Fruit fly (Drosophila melanogaster): ENCODE data around the gene CG43815.

CG43815 gene

DNA sequence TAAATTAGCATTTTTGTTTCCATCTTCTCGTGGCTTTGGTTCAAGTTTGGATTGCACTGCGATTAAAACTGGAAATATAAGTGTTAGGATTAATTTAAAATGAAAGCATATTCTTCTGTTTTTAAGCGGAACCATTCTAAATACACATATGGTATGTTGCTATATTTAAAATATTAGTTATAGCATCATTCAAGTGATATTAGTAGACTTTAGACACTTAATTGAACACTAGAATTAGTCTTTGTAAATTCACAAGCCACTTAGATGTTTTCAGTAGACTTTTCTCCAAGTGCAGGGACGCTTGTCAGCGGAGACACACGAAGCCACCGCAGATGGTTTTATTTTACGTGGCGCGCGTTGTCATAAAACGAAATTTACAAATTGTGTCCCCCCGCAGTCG is 6.1 kb upstream of the CG43815 start:
- TF ChIP-seq psq (optimal IDR thresholded peaks at IDR 0.05) (no peak), h (optimal IDR thresholded peaks at IDR 0.05) (no peak), ttk (optimal IDR thresholded peaks at IDR 0.05) (no peak), Sin3A (optimal IDR thresholded peaks at IDR 0.05) (no peak), Myc (optimal IDR thresholded peaks at IDR 0.05) (no peak), insv (optimal IDR thresholded peaks at IDR 0.05) (no peak)

DNA sequence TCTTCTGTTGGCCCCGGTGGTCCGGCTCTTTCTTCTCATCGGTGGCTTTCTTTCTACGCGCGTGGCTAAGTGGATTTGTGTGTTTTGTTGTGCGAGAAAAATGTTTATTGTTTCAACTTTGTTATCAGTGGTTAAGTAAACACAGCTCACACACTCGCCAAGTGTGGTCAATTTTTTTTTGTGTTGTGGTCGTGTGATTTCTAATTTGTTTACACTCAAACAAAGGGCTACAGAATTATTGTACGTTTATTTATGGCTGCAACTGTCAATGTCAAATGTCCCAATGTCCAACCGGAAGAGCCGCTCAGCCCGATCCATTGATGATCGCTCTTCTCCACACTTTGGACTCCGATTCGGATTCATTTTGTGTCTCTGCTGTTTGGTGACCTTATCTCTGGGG is 5.4 kb upstream of the CG43815 start:
- TF ChIP-seq insv (optimal IDR thresholded peaks at IDR 0.05), result no peak
- TF ChIP-seq psq (optimal IDR thresholded peaks at IDR 0.05), result no peak
- no peak for TF ChIP-seq Sin3A (optimal IDR thresholded peaks at IDR 0.05)
- no peak for TF ChIP-seq ttk (optimal IDR thresholded peaks at IDR 0.05)
- TF ChIP-seq h (optimal IDR thresholded peaks at IDR 0.05), result no peak

DNA sequence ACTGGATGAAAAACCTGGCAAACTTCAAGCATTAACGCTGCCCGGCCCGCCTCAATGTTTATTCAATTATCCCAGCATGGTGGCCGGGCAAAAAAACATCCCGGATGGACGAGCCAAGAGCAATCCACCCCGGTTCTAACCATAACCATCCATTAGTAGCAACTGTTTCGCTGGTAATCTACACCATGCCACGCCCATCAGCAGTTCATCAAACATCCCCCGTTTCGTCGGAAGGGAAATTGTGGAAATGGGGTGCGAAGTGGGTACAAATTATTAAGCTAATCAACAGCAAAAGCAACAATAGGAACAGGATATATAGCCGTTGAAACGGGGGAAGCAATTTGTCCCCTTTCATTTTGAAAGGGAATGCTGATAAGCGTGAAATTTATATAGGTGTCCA is 4.6 kb upstream of the CG43815 start:
- no peak for TF ChIP-seq Sin3A (optimal IDR thresholded peaks at IDR 0.05)
- TF ChIP-seq psq (optimal IDR thresholded peaks at IDR 0.05), result no peak
- TF ChIP-seq insv (optimal IDR thresholded peaks at IDR 0.05), result no peak
- TF ChIP-seq h (optimal IDR thresholded peaks at IDR 0.05), result no peak

DNA sequence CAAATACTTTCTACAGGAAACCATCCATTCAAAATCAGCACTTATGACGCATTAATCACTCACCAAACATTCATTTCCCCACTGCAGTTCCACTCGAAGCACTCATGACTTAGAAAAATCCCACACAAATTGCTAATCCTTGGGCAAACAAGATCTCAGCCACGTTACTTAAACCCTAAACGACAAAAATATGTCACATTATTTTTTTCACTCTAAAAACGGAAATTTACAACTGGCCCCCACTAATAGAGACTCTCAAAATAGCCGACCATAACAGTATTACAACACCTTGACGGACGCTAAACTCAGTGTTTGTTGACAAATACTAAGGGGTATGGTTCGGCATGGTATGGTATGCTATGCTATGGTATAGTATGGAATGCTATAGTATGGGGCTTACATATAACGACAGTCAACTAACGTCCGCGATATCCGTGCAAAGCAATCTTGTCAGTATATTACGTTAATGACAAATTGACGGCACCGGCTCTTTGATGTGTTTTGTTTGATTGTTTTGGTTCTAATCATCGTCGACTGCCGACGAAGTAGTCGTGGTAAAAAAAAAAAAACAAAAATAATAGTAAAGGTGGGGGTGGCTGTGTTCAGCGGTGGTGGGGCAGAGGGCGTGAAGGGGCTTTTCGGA is 3.4 kb upstream of the CG43815 start:
- TF ChIP-seq Myc (optimal IDR thresholded peaks at IDR 0.05), result no peak
- no peak for TF ChIP-seq insv (optimal IDR thresholded peaks at IDR 0.05)

DNA sequence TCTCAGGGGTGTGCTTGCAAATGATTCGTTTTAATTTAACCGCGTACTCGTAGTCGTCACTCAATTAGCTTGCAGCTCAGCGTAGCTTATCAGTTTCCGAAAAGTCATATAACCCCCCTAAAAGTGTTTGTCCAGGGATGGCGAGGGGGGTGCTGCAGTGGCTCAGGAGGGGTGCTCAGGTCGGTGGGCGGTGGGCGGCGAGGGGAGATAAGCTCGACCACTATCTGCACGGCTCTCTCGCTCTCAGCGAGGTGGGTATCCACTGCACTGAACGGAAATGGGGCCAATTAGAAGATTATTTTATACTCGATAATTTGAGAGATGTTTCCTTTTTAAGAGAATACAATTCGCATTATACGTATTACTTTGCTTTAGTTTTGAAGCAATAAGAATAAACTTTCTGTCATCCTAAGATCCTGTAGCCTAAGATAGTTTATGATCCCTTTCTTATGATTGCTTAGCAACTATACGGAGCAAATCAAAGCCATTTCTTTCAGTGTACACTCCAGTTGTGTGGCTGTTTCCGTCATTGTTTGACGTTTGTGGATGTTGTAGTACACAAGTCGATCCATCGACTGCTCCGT is 2.7 kb upstream of the CG43815 start:
- TF ChIP-seq psq (optimal IDR thresholded peaks at IDR 0.05), result no peak
- TF ChIP-seq ttk (optimal IDR thresholded peaks at IDR 0.05), result no peak
- TF ChIP-seq Sin3A (optimal IDR thresholded peaks at IDR 0.05), result no peak
- TF ChIP-seq Myc (optimal IDR thresholded peaks at IDR 0.05), result no peak
- TF ChIP-seq insv (optimal IDR thresholded peaks at IDR 0.05), result no peak
- TF ChIP-seq h (optimal IDR thresholded peaks at IDR 0.05), result no peak

DNA sequence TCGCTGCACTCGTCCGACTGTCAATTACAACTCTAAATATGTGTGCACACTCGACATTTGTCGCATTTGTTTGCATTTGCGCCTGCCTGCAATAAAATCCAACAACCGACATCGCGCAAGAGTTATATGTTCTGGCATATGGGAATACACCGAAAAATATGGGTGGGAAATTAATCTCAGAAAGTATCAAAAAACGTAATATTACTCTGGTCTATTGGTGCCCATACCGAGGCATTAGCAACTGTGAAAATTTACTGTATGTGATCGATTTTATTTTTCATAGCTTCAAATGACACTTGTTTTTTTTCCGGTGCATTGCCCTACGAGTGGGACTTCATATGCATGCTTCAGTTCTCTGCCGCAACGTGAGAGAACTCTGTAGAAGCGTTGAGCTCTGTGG is 2.1 kb upstream of the CG43815 start:
- TF ChIP-seq psq (optimal IDR thresholded peaks at IDR 0.05) (no peak), Myc (optimal IDR thresholded peaks at IDR 0.05) (no peak), h (optimal IDR thresholded peaks at IDR 0.05) (no peak), insv (optimal IDR thresholded peaks at IDR 0.05) (no peak), Sin3A (optimal IDR thresholded peaks at IDR 0.05) (no peak), ttk (optimal IDR thresholded peaks at IDR 0.05) (no peak)

DNA sequence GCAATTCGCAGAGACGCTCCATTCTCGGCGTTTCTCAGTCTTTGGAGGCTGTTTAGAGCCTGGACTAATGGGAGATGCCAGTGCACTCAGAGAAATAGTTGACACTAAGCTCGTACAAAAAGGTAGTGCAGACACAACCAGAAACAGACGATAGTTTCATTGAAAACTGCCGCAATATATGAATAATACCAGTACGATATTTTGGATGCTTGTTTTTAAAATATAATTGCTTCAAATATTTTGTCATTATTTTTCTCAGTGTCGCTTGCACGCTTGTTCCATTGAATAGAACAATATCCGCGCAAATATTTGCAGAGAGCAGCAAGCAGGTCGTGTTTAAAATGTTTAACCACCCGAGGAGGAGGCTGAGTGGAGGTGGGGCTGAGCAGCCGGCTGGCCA is 510 bp downstream of the CG43815 start:
- no peak for TF ChIP-seq Sin3A (optimal IDR thresholded peaks at IDR 0.05)
- TF ChIP-seq ttk (optimal IDR thresholded peaks at IDR 0.05), result no peak
- no peak for TF ChIP-seq h (optimal IDR thresholded peaks at IDR 0.05)
- TF ChIP-seq psq (optimal IDR thresholded peaks at IDR 0.05), result no peak
- no peak for TF ChIP-seq insv (optimal IDR thresholded peaks at IDR 0.05)
- no peak for TF ChIP-seq Myc (optimal IDR thresholded peaks at IDR 0.05)

DNA sequence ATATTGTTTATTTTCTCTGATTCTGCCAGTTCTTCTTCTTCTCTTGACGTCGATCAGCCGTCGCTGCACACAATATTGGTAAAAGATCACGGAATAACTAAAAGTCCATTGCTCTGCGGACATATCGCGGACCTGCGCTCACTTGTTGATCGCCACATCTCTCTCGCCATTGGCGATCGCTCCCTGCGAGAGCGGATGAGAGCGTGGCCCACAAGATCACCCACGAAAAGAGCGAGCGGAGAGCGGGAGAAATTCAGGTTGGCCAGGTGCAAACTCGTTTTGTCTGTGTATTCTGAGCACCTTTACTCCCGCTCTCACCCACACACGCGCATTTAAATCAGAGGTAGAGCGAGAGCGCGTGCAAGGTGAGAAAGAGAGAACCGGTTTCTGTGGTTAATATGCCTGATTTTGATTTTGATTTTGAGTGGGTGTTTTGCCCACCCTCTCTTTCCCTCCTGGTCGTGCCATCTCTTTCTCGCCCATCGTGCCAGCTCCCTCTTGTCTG is 4.7 kb downstream of the CG43815 start, which contains the start of gene sob:
Gene sob (minus strand): TSS at position 102 of the 505 bp plus-strand sequence.
- TF ChIP-seq insv (optimal IDR thresholded peaks at IDR 0.05), result no peak
- TF ChIP-seq Myc (optimal IDR thresholded peaks at IDR 0.05), result no peak

DNA sequence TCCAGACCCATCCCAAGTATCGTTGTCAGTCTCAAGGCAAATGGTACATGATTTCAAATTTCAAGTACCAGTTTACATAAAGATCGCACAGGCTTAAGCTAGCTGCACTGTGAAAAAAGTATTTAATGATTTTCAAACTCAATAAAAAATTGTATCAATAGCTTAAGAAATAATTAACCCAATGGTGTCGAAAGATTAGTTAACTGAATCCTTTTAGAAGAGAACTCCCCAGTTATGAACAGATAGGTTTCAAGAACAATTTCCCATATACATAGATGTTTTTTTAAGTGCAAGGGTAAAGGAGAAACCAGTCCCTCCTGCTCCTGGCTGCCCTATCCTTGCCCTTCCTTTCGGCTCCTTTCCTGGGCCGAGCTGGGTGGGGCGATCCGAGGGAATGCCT is 6.7 kb downstream of the CG43815 start:
- TF ChIP-seq Sin3A (optimal IDR thresholded peaks at IDR 0.05) (no peak), h (optimal IDR thresholded peaks at IDR 0.05) (no peak), psq (optimal IDR thresholded peaks at IDR 0.05) (no peak), ttk (optimal IDR thresholded peaks at IDR 0.05) (no peak), insv (optimal IDR thresholded peaks at IDR 0.05) (no peak), Myc (optimal IDR thresholded peaks at IDR 0.05) (no peak)

DNA sequence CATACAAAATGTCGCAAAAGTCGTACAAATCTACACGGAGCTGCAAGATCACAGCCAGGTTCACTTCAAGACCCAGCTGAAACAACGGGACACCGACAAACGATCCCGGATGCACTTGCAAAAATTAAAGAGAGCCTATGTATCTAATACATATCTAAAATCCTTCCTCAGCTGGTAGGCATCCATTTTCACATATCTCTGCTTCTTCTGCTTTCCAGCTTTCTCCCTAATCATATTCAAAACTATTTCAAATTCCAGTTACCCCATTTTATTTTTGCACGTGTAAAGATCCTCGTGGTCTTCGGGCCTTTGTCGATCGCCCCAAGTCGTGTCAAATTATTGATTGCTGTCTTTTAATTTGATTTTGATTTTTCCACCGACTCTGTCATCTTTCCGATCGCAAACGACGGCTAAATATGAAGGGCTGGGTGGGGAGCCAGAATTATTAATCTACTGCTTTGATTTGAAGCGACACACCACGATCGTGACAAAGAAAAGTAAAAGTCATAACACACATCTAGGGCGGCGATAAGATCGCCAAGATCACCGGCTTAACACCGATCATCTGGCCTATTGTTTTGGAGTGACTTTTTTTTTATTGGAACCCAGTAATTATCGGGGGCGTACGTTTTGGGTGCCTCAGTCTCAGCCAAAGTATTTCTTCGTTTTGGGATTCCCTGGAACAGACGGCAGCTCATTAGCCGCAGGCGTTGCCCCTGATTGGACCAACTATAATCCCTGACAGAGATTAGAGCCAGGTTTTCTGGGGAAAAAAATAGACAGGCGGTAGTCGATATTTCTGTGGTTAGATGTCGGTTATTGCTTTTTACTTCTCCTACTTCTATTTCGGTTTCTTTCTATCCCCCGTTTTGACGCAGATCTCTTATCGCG is 7.6 kb downstream of the CG43815 start:
- no peak for TF ChIP-seq psq (optimal IDR thresholded peaks at IDR 0.05)
- TF ChIP-seq Sin3A (optimal IDR thresholded peaks at IDR 0.05), result no peak
- no peak for TF ChIP-seq h (optimal IDR thresholded peaks at IDR 0.05)
- TF ChIP-seq Myc (optimal IDR thresholded peaks at IDR 0.05), result no peak
- no peak for TF ChIP-seq insv (optimal IDR thresholded peaks at IDR 0.05)
- TF ChIP-seq ttk (optimal IDR thresholded peaks at IDR 0.05), result no peak

DNA sequence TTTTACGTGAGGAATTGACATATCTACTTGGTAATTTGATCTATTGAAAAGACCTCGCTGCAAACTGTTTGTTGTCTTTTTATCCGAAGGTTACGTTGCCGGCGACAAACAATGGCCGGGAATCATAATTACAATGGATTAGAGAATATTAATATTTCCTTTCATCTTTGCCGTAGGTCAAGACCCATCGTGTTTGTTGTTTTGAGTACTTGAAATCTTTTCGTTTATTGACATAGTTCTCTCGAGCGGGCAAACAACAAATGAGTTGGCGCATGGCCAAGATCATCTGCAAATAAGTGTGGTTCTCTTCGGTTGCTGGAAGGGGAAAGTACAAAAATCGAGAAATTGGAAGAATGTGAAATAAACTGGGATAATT is 8.3 kb downstream of the CG43815 start:
- TF ChIP-seq h (optimal IDR thresholded peaks at IDR 0.05) (no peak), insv (optimal IDR thresholded peaks at IDR 0.05) (no peak), Myc (optimal IDR thresholded peaks at IDR 0.05) (no peak), psq (optimal IDR thresholded peaks at IDR 0.05) (no peak), ttk (optimal IDR thresholded peaks at IDR 0.05) (no peak), Sin3A (optimal IDR thresholded peaks at IDR 0.05) (no peak)

DNA sequence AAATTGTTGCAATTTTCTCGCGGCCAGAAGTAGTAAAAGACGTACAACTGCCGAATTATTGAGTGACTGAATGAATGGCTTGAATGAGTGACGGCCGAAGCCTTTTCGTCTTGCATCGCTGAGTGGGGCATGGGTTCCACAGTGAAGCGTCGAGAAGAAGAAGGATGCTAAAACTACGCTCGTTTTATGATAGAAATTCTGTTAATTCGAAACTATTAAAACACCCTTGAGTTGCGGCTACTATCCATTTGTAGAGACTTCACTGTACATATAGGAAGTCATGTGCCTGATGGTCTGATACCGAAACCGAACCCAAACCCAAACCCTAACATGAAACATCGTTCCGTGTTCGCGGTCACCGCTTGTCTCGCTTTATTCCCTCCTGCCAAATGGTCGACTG is 9.3 kb downstream of the CG43815 start:
- no peak for TF ChIP-seq ttk (optimal IDR thresholded peaks at IDR 0.05)
- no peak for TF ChIP-seq insv (optimal IDR thresholded peaks at IDR 0.05)
- no peak for TF ChIP-seq psq (optimal IDR thresholded peaks at IDR 0.05)
- TF ChIP-seq Myc (optimal IDR thresholded peaks at IDR 0.05), result no peak
- TF ChIP-seq Sin3A (optimal IDR thresholded peaks at IDR 0.05), result no peak
- TF ChIP-seq h (optimal IDR thresholded peaks at IDR 0.05), result no peak
